Worm (Caenorhabditis elegans) whole organism, dauer: ENCODE data around the gene hrg-4.

Source experiments
- unc-62 ChIP-seq: sonication (generic microtip); optimal IDR thresholded peaks from 2 replicates; lab custom pipeline; 2017; ENCODE audit warnings: missing biosample characterization, missing genetic modification reagents, missing genetic modification characterization

Gene hrg-4

DNA sequence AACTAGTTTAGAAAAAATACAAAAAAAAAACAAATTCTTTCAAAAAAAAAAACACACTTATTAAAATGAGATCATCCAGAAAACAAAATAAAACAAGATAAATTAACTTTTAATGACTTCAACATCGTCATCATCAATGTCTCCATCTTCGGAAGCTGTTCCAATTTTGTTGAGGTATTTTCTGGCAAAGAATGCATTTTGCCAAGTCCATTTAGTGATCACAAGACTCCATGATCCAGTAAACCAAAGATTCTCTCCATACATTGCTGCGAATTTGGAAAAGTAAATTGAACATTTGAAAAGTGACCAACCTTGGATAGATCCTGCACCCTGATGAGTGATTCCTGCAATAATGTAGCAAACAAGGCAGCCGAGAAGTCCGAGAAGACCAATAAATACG lies 676 bp downstream of the hrg-4 start:
- no peak for TF ChIP-seq unc-62 (GFP tag; lab: Kevin White, UChicago)

DNA sequence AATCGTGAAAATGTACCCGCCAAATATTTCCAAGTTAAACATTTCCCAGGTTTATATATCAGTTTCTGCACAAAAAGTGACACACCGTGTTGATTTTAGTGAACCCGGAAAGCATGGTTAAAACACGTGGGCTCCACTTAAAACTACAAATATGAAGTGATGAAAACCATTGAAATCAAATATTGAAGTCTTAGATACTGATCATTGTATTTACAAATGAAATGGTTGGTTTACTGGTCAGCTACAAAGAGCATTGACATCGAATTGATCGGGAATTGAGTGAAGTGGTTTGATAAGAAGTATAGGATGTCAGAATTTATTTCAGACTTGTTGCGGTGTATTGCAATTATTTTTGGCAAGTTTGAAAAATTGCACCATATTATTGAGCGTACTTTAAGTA lies 1.4 kb downstream of the hrg-4 start, which contains the start of gene hrg-5:
Gene hrg-5, minus strand, starts transcription at position 17 of the 400 bp plus-strand sequence.
- TF ChIP-seq unc-62 (GFP tag; lab: Kevin White, UChicago): no peak

DNA sequence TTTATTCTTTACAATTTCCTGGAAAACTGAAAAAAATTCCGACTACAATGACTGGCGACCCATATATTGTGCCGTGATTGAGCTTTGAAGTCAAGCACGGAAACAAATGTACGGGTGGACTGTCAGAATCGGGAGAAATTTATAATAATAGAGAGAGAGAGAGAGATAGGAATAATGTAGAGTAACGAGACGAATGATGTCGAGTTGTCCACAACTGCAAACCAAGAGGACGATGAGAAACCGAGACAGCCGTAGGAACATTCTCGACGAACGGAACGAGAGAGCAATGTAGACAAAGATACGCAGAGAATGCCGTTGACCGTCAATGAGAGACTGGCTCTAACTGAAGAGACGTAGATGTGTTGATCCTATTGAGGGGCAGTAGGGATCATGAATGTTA lies 3.2 kb downstream of the hrg-4 start:
- TF ChIP-seq unc-62 (GFP tag; lab: Kevin White, UChicago): no peak

DNA sequence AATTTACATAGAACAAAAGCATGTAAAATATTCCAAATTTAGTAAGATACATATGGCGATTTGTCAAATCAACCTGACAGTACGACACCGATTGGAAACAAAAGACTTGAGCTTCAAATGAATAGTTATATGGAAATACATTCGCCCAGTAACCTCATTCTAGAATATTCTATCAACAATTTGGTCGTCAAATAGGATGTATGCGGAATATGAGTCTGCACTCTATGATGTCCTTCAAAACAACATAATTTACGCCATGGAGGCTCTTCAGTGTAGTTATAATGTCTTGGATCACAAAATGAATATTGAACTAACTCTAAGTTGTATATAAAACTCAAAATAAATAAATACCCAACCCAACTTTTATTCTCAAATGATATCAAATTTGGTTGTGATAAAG lies 4.1 kb downstream of the hrg-4 start:
- no peak for TF ChIP-seq unc-62 (GFP tag; lab: Kevin White, UChicago)

DNA sequence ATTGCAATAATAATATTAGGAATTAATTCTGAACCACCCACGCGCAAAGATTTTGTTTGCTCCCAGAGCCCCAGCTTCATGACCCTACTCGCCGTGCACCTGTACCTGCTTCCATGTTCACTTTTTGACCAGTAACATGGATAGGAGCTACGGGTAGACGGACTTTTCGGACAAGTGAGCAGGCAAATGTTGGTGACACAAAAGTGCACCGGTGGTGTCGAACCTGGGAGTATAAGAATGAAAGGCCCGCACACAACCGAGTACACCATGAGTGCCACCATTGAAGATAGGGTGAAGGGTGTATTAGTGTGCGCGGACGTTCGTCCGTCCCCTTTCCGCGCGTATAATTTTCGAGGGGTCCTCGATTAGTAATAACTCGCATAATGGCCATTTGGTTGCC lies 4.9 kb downstream of the hrg-4 start:
- no peak for TF ChIP-seq unc-62 (GFP tag; lab: Kevin White, UChicago)

DNA sequence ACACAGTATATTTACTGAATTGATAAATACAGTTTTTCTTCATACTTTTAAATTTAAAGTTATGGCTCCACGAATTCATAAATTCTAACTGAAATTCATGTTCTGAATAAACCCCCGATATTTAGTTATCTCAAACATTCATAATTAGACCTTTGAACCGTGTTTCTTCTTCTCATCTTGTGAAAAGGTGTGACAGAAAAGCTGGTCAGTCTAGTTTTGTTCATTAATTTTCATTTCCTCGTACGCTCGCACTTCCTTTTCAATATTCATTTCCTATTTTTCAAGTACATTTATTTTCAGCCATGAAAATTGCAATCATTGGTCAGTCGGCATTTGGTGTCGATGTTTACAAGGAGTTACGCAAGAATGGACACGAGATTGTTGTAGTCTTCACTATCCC lies 8.5 kb downstream of the hrg-4 start, which contains the start of gene alh-3:
Gene alh-3, plus strand, starts transcription at position 301 of the 400 bp plus-strand sequence.
- no peak for TF ChIP-seq unc-62 (GFP tag; lab: Kevin White, UChicago)

DNA sequence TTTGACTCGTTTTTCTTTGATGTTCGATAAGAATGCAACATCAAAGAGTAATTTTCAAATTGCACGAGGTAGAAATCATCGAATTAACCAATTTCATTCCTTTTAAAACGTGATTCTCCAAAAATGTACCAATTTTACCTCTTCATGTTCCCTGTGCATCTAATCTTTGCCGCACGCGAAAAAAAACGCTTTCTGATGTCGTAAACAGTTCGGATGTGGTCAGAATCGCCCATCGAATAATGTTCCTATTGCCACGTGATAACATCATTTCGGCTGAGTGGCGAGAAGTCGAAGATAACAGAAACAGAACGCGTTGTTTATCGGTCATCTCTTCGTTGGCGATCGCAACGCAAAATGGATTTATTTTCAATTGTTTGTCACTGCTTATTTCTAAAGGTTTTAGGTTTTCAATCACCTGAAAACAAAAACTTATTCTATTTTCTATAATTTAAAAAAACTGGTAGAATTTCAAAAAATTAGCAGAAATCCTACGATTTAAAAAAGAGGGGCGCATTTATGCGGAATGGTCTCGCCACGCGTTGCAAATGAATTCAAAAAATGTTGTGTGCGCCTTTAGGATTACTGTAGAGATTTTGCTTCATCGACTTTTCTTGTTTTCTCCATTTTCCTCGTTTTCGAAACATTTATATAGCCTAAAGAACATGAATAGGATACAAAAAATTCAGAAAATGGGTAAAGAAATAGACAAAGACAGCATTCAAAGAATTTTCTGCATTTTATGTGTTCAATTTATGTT lies 9.1 kb downstream of the hrg-4 start, which contains the start of gene mogs-1:
Gene mogs-1, minus strand, starts transcription at position 417 of the 757 bp plus-strand sequence.
- no peak for TF ChIP-seq unc-62 (GFP tag; lab: Kevin White, UChicago)

DNA sequence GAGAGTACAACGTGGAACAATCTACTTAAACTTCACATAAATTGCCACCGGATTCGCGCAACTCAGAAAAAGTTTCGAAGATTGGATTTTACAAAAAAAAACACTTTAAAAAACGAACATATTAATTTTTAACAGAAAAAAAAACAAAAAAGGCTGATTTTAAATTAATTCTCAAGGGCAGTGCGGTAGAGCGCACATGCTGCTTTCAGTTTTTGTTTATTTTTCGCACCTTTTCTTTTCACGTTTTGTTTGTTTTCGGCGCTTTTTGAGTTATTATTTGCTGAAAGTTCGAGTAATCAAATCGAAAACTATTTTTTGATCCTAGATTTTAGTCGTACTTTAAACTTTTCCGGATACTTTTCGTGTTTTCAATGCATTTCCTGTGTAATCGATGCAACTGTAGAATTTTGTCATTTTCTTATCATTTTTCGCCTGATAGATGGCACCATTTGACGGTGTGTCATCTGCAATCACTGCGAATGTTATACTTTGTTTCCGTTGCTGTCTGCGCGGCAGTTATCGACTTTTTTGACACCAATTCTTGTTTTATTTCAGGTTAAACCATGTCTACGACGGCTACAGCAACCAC lies 10.7 kb downstream of the hrg-4 start, which contains the start of gene F13H10.8:
Gene F13H10.8, plus strand, starts transcription at position 556 of the 589 bp plus-strand sequence.
- no peak for TF ChIP-seq unc-62 (GFP tag; lab: Kevin White, UChicago)

DNA sequence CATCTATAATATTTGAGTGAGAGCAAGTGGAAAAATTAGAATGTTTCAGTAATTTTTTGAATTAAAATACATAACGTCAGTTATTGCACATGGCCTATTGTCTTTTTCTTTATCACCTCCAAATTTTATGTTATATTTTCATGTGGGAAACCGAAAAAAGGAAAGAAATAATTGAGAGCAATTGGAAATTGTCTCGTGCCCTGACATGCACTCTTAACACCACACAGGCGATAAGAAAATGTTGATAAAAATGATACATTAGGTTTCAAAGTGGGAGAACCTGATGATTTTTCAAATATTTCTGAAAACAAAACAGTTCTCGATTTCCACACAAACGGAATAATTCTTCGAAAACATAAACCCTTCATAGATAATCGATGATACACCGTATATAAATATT lies 14.9 kb downstream of the hrg-4 start, which contains the start of gene F13H10.3:
Gene F13H10.3, minus strand, starts transcription at position 73 of the 400 bp plus-strand sequence.
- no peak for TF ChIP-seq unc-62 (GFP tag; lab: Kevin White, UChicago)

DNA sequence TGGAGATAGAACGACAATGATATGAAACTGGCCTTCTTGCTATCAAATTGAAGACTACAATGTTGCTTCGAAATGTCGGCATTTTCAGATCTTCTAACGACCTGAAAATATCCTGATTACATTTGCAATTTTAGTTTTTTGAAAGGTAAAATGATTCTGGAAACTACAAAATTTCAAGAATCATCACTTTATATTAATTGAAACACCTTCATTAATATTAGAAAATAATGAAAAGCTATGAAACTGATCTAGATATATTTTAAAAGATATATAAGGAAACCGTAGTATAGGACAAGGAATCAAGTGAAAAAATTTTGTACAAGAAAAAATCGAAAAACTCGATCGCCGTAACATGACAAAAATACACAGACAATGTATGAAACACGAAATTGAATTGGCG lies 18.9 kb downstream of the hrg-4 start, which contains the start of gene ndx-9:
Gene ndx-9, minus strand, starts transcription at position 101 of the 400 bp plus-strand sequence.
- no peak for TF ChIP-seq unc-62 (GFP tag; lab: Kevin White, UChicago)

DNA sequence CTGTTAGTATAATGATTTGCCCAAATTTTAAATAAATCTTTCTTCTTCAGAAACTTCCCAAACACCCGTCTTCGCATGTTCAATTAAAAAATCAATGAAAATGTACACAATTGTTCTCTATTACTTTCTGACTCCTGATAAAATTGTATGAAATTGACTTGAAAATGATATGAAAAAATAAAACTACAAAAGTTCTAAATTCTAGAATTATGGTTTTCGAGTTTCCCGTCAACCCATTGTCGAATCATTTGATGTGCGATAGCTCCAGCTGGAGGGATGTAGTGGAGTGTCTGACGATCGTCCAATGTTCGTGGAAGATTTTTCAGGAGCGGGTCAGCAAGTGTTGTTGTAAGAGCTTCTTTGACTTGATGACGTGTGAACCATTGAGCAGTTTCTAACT lies 20.9 kb downstream of the hrg-4 start:
- TF ChIP-seq unc-62 (GFP tag; lab: Kevin White, UChicago): no peak

DNA sequence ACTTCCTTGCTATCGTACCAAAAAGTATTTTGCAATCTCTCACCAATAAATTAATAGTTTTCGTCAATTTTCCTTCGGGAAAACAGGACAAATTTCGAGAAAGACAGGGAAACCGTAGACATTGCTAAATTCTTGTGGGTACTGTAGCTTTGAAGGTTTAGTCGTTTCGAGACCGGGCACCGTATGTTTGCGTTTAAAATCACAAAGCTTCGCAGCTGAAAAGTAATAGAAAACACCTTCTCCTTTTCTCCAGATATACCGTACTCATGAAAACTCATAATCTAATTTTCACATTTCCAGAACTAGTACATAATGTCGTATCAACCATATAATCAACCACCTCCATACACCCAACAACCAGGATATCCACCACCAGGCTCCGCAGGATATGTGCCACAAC lies 21.8 kb downstream of the hrg-4 start, which contains the start of gene F13H10.6:
Gene F13H10.6, plus strand, starts transcription at position 301 of the 400 bp plus-strand sequence.
- no peak for TF ChIP-seq unc-62 (GFP tag; lab: Kevin White, UChicago)

DNA sequence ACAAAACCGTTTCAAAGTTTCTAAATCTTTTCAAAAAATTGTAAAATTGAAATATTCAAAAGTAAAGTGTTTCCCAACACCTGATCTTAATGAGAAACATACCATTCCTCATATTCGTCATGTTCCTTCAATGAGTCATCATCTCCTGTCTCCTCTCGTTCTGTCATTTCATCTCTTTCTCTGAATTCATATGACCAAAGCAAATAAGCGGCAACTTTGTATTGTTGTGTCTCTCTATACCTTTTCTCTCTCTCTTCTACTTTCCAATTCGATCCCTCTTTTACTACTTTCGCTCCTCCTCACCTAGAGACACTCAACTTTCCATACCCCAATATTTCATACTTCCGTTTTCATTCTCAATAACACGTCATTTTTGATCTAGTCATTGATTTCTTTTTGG lies 22.5 kb downstream of the hrg-4 start:
- TF ChIP-seq unc-62 (GFP tag; lab: Kevin White, UChicago): no peak

DNA sequence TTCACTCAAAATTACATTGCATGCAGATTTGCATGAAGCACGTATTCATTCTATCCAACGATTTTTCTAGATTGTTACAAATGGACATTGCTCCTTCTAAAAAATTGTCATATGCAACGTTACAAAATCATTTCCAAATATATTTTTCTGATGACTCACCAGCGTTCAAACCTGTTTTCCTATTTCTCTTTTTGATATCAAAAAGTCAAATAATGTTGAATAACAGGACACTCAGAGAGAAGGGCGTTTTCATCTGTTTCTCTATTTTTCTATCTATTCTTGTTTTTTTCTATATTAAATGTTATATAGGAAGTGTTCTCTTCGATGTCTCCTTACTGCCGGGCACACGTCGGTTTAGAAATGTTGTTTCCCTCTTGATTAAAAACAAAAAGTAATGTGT lies 23.9 kb downstream of the hrg-4 start:
- no peak for TF ChIP-seq unc-62 (GFP tag; lab: Kevin White, UChicago)

DNA sequence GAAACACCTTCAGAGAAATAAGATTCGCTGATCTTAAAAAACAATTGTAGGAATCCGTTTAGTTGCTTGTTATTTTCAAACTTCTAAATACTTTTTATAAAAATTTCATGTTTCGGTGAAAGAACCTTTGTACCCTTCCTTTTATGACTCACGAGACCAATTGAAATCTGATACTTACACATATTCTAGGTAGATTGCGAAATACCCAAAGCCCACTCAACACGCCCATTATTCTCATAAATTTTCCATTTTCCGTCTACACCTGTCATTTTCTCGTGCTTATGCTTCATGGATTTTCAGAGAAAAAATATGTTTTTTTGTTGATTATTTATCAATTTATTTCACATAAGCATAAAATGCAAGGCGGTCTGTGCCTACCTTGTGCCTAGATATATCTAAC lies 24.4 kb downstream of the hrg-4 start:
- TF ChIP-seq unc-62 (GFP tag; lab: Kevin White, UChicago): no peak

DNA sequence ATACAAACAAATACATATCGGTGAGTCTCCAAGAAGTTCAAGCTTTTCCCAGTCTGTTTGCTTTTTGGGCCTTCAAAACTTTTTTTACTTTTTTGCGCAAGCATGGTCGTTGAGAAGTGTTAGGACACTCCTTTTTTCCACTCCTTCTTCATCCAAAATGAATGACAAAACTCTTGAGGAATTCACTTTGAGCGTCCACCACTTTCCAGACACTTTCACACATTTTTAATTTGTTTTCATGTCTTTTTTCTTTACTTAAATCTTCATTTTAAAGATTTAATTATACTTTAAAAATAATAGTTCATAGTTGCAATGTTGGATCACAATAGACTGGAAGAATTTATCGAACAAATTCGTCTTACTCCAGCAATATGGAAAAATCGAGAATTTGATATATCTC lies 26.5 kb downstream of the hrg-4 start, which contains the start of gene F13H10.1:
Gene F13H10.1, plus strand, starts transcription at position 301 of the 400 bp plus-strand sequence.
- no peak for TF ChIP-seq unc-62 (GFP tag; lab: Kevin White, UChicago)
